Worm (Caenorhabditis elegans): ENCODE data around the gene col-127.

ce11 chrIV:11315688-11316087 is 49.7 kb upstream of the col-127 start:
- TF ChIP-seq daf-19 (GFP tag; conservative IDR thresholded peaks at IDR 0.05) (no peak), F10B5.3 (tag; optimal IDR thresholded peaks at IDR 0.05) (no peak), D1046.2 (GFP tag; IDR thresholded peaks at IDR 0.05) (no peak), lin-29 (GFP tag; IDR thresholded peaks at IDR 0.05) (no peak), pha-4 (GFP tag; IDR thresholded peaks at IDR 0.05) (no peak), pha-4 (tag; optimal IDR thresholded peaks at IDR 0.05) (no peak), nhr-11 (tag; optimal IDR thresholded peaks at IDR 0.05) (no peak), nhr-76 (tag; optimal IDR thresholded peaks at IDR 0.05) (no peak), dmd-6 (GFP tag; IDR thresholded peaks at IDR 0.05) (no peak)
